Worm (Caenorhabditis elegans): ENCODE results near the gene F53B1.8.

DNA sequence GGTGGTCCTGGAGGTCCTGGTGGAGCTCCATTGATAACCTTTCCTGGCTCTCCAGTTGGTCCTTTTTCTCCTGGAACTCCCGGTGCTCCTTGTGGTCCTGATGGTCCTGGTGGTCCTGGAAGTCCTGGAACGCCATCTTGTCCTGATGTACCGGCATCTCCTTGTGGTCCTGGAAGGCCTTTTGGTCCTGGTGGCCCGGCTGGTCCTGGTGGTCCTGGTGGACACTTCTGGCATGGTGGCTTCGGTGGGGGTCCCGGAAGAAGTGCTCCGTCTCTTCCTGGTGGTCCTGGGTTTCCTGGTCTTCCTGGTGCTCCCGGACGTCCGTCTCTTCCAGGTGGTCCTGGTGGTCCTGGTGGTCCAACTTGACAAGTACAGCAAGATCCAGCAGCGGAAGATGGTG, 14.8 kb upstream of the F53B1.8 start:
- no peak for TF ChIP-seq ceh-9 (tag; optimal IDR thresholded peaks at IDR 0.05)
- TF ChIP-seq tbx-2 (tag; optimal IDR thresholded peaks at IDR 0.05), result no peak
- TF ChIP-seq T23F11.4 (GFP tag; optimal IDR thresholded peaks at IDR 0.05), result no peak
